Worm (Caenorhabditis elegans): ENCODE results near the gene F46C5.1.

Gene F46C5.1

DNA sequence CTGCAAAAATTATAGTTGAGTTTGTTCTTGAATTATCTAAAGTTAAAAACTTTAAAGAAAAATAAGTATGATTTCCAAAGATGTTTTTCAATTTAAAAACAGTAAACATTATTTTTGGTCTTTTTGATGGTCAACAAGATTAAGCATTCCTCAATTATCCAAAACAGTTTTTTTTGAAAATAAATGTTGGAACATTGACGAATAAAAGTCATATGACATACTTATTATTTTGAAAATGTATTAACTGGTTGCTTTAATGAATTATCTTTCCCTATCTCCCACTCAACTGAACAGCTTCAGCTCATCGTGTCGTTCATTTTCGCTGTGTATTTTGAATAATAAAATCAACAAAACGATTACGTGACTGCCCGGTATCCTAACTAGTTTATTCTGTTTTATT is 36.1 kb upstream of the F46C5.1 start:
- TF ChIP-seq hsf-1 (GFP tag; IDR thresholded peaks at IDR 0.05) = no peak
- TF ChIP-seq ztf-6 (GFP tag; IDR thresholded peaks at IDR 0.05) = no peak
- TF ChIP-seq sea-2 (GFP tag; IDR thresholded peaks at IDR 0.05) = no peak
- no peak for TF ChIP-seq ceh-40 (GFP tag; IDR thresholded peaks at IDR 0.05)
- no peak for TF ChIP-seq ceh-100 (GFP tag; IDR thresholded peaks at IDR 0.05)
- no peak for TF ChIP-seq C06A6.2 (GFP tag; conservative IDR thresholded peaks at IDR 0.05)
- no peak for TF ChIP-seq let-526 (GFP tag; IDR thresholded peaks at IDR 0.05)
- no peak for TF ChIP-seq ccch-3 (GFP tag; optimal IDR thresholded peaks at IDR 0.05)
- no peak for TF ChIP-seq lsl-1 (GFP tag; optimal IDR thresholded peaks at IDR 0.05)
- no peak for TF ChIP-seq K11D2.4 (GFP tag; IDR thresholded peaks at IDR 0.05)

ce11 chrII:8856524-8856923 is 35.5 kb upstream of the F46C5.1 start:
- TF ChIP-seq nfya-1 (tag; optimal IDR thresholded peaks at IDR 0.05; ENCODE audit: borderline replicate concordance, insufficient read depth) (no peak), ztf-28 (GFP tag; IDR thresholded peaks at IDR 0.05) (no peak), egrh-3 (GFP tag; IDR thresholded peaks at IDR 0.05) (no peak), lir-1 (GFP tag; conservative IDR thresholded peaks at IDR 0.05) (no peak), aptf-2 (GFP tag; conservative IDR thresholded peaks at IDR 0.05) (no peak), Y67H2A.10 (GFP tag; conservative IDR thresholded peaks at IDR 0.05) (no peak), B0035.1 (tag; optimal IDR thresholded peaks at IDR 0.05) (no peak)

- TF ChIP-seq snpc-1.3 (tag; optimal IDR thresholded peaks at IDR 0.05; ENCODE audit: insufficient read depth) (no peak), zfh-2 (GFP tag; conservative IDR thresholded peaks at IDR 0.05) (no peak), pbrm-1 (GFP tag; IDR thresholded peaks at IDR 0.05) (no peak), nhr-90 (tag; optimal IDR thresholded peaks at IDR 0.05) (no peak), dpl-1 (GFP tag; optimal IDR thresholded peaks at IDR 0.05) (no peak), B0019.2 (GFP tag; conservative IDR thresholded peaks at IDR 0.05) (no peak), F22D6.2 (tag; optimal IDR thresholded peaks at IDR 0.05) (no peak), somi-1 (GFP tag; optimal IDR thresholded peaks at IDR 0.05) (no peak), T26A5.8 (tag; optimal IDR thresholded peaks at IDR 0.05) (no peak)
Observed at ce11 chrII:8854874-8855273, 33.9 kb upstream of the F46C5.1 start.

DNA sequence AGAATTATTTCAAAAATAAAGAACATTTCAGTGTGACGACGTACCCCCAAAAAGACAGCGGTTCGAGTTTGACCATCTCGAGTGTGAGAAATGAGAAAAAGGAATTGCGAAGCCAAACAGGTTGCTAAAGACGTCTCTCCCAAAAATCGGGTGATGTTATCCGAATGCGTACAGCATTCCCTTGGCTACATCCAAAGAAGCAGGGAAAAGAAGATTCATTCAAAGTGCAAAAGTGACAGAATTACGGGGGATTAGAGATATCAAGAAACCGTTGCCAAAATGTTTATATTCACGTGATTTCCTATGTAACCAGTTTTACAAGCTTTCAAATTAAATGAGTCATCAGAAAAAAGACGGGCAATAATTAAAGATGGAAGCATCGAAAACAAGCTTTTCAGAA is 33.0 kb upstream of the F46C5.1 start:
- TF ChIP-seq sea-2 (GFP tag; IDR thresholded peaks at IDR 0.05) = no peak
- no peak for TF ChIP-seq snpc-3.4 (tag; optimal IDR thresholded peaks at IDR 0.05)
- TF ChIP-seq hrde-1 (tag; optimal IDR thresholded peaks at IDR 0.05; ENCODE audit: borderline replicate concordance) = no peak
- TF ChIP-seq F23B12.7 (tag; optimal IDR thresholded peaks at IDR 0.05; ENCODE audit: insufficient read depth) = no peak
- TF ChIP-seq Y53G8AR.9 (GFP tag; conservative IDR thresholded peaks at IDR 0.05) = no peak
- TF ChIP-seq snpc-1.1 (tag; optimal IDR thresholded peaks at IDR 0.05; ENCODE audit: insufficient read depth) = no peak
- no peak for TF ChIP-seq B0035.1 (tag; optimal IDR thresholded peaks at IDR 0.05)
- no peak for TF ChIP-seq egrh-3 (GFP tag; IDR thresholded peaks at IDR 0.05)
- no peak for TF ChIP-seq Y67H2A.10 (GFP tag; conservative IDR thresholded peaks at IDR 0.05)
- TF ChIP-seq F22D6.2 (tag; optimal IDR thresholded peaks at IDR 0.05) = no peak
- TF ChIP-seq snpc-1.3 (tag; optimal IDR thresholded peaks at IDR 0.05; ENCODE audit: insufficient read depth) = no peak
- no peak for TF ChIP-seq ZK185.1 (tag; optimal IDR thresholded peaks at IDR 0.05; ENCODE audit: poor library complexity, severe bottlenecking)

- TF ChIP-seq madf-10 (tag; optimal IDR thresholded peaks at IDR 0.05) (no peak), pha-4 (tag; optimal IDR thresholded peaks at IDR 0.05) (no peak), egl-18 (GFP tag; IDR thresholded peaks at IDR 0.05) (no peak), ccch-3 (GFP tag; optimal IDR thresholded peaks at IDR 0.05) (no peak), attf-5 (GFP tag; optimal IDR thresholded peaks at IDR 0.05) (no peak), T07F8.4 (tag; optimal IDR thresholded peaks at IDR 0.05) (no peak), madf-8 (GFP tag; conservative IDR thresholded peaks at IDR 0.05) (no peak), Y53G8AR.9 (GFP tag; conservative IDR thresholded peaks at IDR 0.05) (no peak), B0035.1 (tag; optimal IDR thresholded peaks at IDR 0.05) (no peak), ama-1 (optimal IDR thresholded peaks at IDR 0.05) (no peak), ama-1 (GFP tag; optimal IDR thresholded peaks at IDR 0.05) (no peak), F57A8.1 (GFP tag; optimal IDR thresholded peaks at IDR 0.05) (no peak), hmg-20 (GFP tag; IDR thresholded peaks at IDR 0.05) (no peak), egl-44 (GFP tag; IDR thresholded peaks at IDR 0.05) (no peak)
Observed at ce11 chrII:8853238-8853637, 32.2 kb upstream of the F46C5.1 start.

Measured in whole organism, young adult.